Fruit fly (Drosophila melanogaster) whole organism, embryonic: ENCODE measurements around the gene Antdh.

Source experiments
- Adf1 ChIP-seq: fragments of 200-800 bp; sonication (Bioruptor generic); IDR thresholded peaks from 2 replicates; pipeline ENCODE4 v1.3.6; 2022; ENCODE audit warnings: missing biosample characterization, missing genetic modification characterization
- Asciz ChIP-seq: fragments of 200-800 bp; sonication (Bioruptor generic); optimal IDR thresholded peaks from 2 replicates; lab custom pipeline; 2017; ENCODE audit warnings: missing biosample characterization, mild to moderate bottlenecking, missing genetic modification characterization, missing genetic modification reagents
- CG10979 ChIP-seq: fragments of 200-800 bp; sonication (Bioruptor generic); optimal IDR thresholded peaks from 2 replicates; lab custom pipeline; 2018; ENCODE audit warnings: missing biosample characterization, mild to moderate bottlenecking, missing genetic modification characterization, moderate library complexity
- CG11456 ChIP-seq: fragments of 200-800 bp; sonication (Bioruptor generic); IDR thresholded peaks from 3 replicates; pipeline ENCODE4 v1.3.6; 2022; ENCODE audit warnings: missing biosample characterization, missing genetic modification characterization
- CG11696 ChIP-seq: fragments of 200-800 bp; sonication (Bioruptor generic); IDR thresholded peaks from 2 replicates; pipeline ENCODE4 v1.3.6; 2022; ENCODE audit warnings: missing biosample characterization, missing genetic modification characterization
- CG12391 ChIP-seq: fragments of 200-800 bp; sonication (Bioruptor generic); optimal IDR thresholded peaks from 3 replicates; lab custom pipeline; 2018; ENCODE audit warnings: missing biosample characterization, mild to moderate bottlenecking, missing genetic modification characterization, moderate library complexity
- CG15073 ChIP-seq: fragments of 200-800 bp; sonication (Bioruptor generic); optimal IDR thresholded peaks from 2 replicates; lab custom pipeline; 2016; ENCODE audit warnings: missing biosample characterization, missing genetic modification characterization
- CG15269 ChIP-seq: fragments of 200-800 bp; sonication (Bioruptor generic); optimal IDR thresholded peaks from 2 replicates; lab custom pipeline; 2018; ENCODE audit warnings: missing biosample characterization, mild to moderate bottlenecking, missing genetic modification characterization, moderate library complexity
- CG1529 ChIP-seq: fragments of 200-800 bp; sonication (Bioruptor generic); optimal IDR thresholded peaks from 3 replicates; lab custom pipeline; 2018; ENCODE audit warnings: missing biosample characterization, missing genetic modification characterization
- CG1603 ChIP-seq: fragments of 200-800 bp; sonication (Bioruptor generic); optimal IDR thresholded peaks from 2 replicates; lab custom pipeline; 2019; ENCODE audit warnings: missing biosample characterization, mild to moderate bottlenecking, missing genetic modification characterization, moderate library complexity
- CG17912 ChIP-seq: fragments of 200-800 bp; sonication (Bioruptor generic); optimal IDR thresholded peaks from 2 replicates; lab custom pipeline; 2018; ENCODE audit warnings: missing biosample characterization, mild to moderate bottlenecking, missing genetic modification characterization
- CG18011 ChIP-seq: fragments of 200-800 bp; sonication (Bioruptor generic); optimal IDR thresholded peaks from 2 replicates; lab custom pipeline; 2017; ENCODE audit warnings: missing biosample characterization, missing genetic modification characterization, mild to moderate bottlenecking, moderate library complexity, missing genotype
- CG1832 ChIP-seq: fragments of 200-800 bp; sonication (Bioruptor generic); optimal IDR thresholded peaks from 2 replicates; lab custom pipeline; 2017; ENCODE audit warnings: missing biosample characterization, mild to moderate bottlenecking, missing genetic modification characterization, inconsistent platforms
- CG2889 ChIP-seq: fragments of 200-800 bp; sonication (Bioruptor generic); IDR thresholded peaks from 3 replicates; pipeline ENCODE4 v1.3.6; 2022; ENCODE audit warnings: missing biosample characterization, missing genetic modification characterization
- CG30020 ChIP-seq: fragments of 200-800 bp; optimal IDR thresholded peaks from 2 replicates; lab custom pipeline; 2019; ENCODE audit warnings: missing biosample characterization, mild to moderate bottlenecking, missing genetic modification characterization, moderate library complexity
- CG3065 ChIP-seq: fragments of 200-800 bp; sonication (Bioruptor generic); optimal IDR thresholded peaks from 2 replicates; lab custom pipeline; 2016; ENCODE audit warnings: missing biosample characterization, missing genetic modification characterization
- CG4282 ChIP-seq: fragments of 200-800 bp; sonication (Bioruptor generic); optimal IDR thresholded peaks from 2 replicates; lab custom pipeline; 2016; ENCODE audit warnings: missing biosample characterization, missing genetic modification characterization
- CG4707 ChIP-seq: fragments of 200-800 bp; sonication (Bioruptor generic); optimal IDR thresholded peaks from 2 replicates; lab custom pipeline; 2018; ENCODE audit warnings: missing biosample characterization, mild to moderate bottlenecking, missing genetic modification characterization, moderate library complexity
- CG7357 ChIP-seq: fragments of 200-800 bp; sonication (Bioruptor generic); IDR thresholded peaks from 3 replicates; pipeline ENCODE4 v1.3.6; 2022; ENCODE audit warnings: missing biosample characterization, missing genetic modification characterization
- CG7786 ChIP-seq: fragments of 200-800 bp; sonication (Bioruptor generic); optimal IDR thresholded peaks from 2 replicates; lab custom pipeline; 2016; ENCODE audit warnings: missing biosample characterization, missing genetic modification characterization
- CG7963 ChIP-seq: fragments of 200-800 bp; sonication (Bioruptor generic); IDR thresholded peaks from 3 replicates; pipeline ENCODE4 v1.3.6; 2022; ENCODE audit warnings: missing biosample characterization, missing genetic modification characterization; ENCODE audit not compliant: partially characterized antibody
- CG9932 ChIP-seq: fragments of 200-800 bp; sonication (Bioruptor generic); IDR thresholded peaks from 2 replicates; pipeline ENCODE4 v1.3.6; 2022; ENCODE audit warnings: missing biosample characterization, missing genetic modification characterization
- Dll ChIP-seq: fragments of 200-800 bp; sonication (Bioruptor generic); IDR thresholded peaks from 4 replicates; pipeline ENCODE4 v1.3.6; 2022; ENCODE audit warnings: missing biosample characterization, missing genetic modification characterization; ENCODE audit not compliant: partially characterized antibody
- ERR ChIP-seq: fragments of 200-800 bp; sonication (Bioruptor generic); optimal IDR thresholded peaks from 2 replicates; lab custom pipeline; 2016; ENCODE audit warnings: missing biosample characterization, missing genetic modification characterization
- Hand ChIP-seq: fragments of 200-800 bp; sonication (Bioruptor generic); optimal IDR thresholded peaks from 2 replicates; lab custom pipeline; 2017; ENCODE audit warnings: mild to moderate bottlenecking, missing biosample characterization, missing genetic modification reagents, missing genetic modification characterization
- Lim3 ChIP-seq: fragments of 200-800 bp; sonication (Bioruptor generic); IDR thresholded peaks from 2 replicates; pipeline ENCODE4 v1.3.6; 2022; ENCODE audit warnings: missing biosample characterization, missing genetic modification characterization
- Lpt ChIP-seq: fragments of >200 bp; optimal IDR thresholded peaks from 2 replicates; lab custom pipeline; 2018; ENCODE audit warnings: missing biosample characterization, missing genetic modification characterization
- MESR4 ChIP-seq: fragments of 200-800 bp; sonication (Bioruptor generic); optimal IDR thresholded peaks from 2 replicates; lab custom pipeline; 2018; ENCODE audit warnings: missing biosample characterization, mild to moderate bottlenecking, missing genetic modification characterization, moderate library complexity
- Opbp ChIP-seq: fragments of 200-800 bp; sonication (Bioruptor generic); IDR thresholded peaks from 3 replicates; pipeline ENCODE4 v1.3.6; 2022; ENCODE audit warnings: missing biosample characterization, missing genetic modification characterization; ENCODE audit not compliant: partially characterized antibody
- Ravus ChIP-seq: fragments of 200-800 bp; sonication (Bioruptor generic); IDR thresholded peaks from 2 replicates; pipeline ENCODE4 v1.3.6; 2022; ENCODE audit warnings: missing biosample characterization, missing genetic modification characterization
- Rfx ChIP-seq: fragments of 200-800 bp; sonication (Bioruptor generic); IDR thresholded peaks from 2 replicates; pipeline ENCODE4 v1.3.6; 2022; ENCODE audit warnings: missing biosample characterization, missing genetic modification characterization
- Scr ChIP-seq: fragments of 200-800 bp; sonication (Bioruptor generic); IDR thresholded peaks from 2 replicates; pipeline ENCODE4 v1.3.6; 2022; ENCODE audit warnings: missing biosample characterization, missing genetic modification characterization; ENCODE audit not compliant: partially characterized antibody
- Taf1 ChIP-seq: fragments of 200-800 bp; sonication (Bioruptor generic); IDR thresholded peaks from 2 replicates; pipeline ENCODE4 v1.3.6; 2022; ENCODE audit warnings: missing biosample characterization, missing genetic modification characterization
- Tbp ChIP-seq: fragments of >200 bp; optimal IDR thresholded peaks from 2 replicates; lab custom pipeline; 2018; ENCODE audit warnings: missing biosample characterization, missing genetic modification characterization
- caup ChIP-seq: fragments of 200-800 bp; sonication (Bioruptor generic); optimal IDR thresholded peaks from 3 replicates; lab custom pipeline; 2017; ENCODE audit warnings: missing biosample characterization, mild to moderate bottlenecking, missing genetic modification characterization, moderate library complexity; ENCODE audit not compliant: severe bottlenecking
- danr ChIP-seq: fragments of 200-800 bp; sonication (Bioruptor generic); IDR thresholded peaks from 2 replicates; pipeline ENCODE4 v1.3.6; 2022; ENCODE audit warnings: missing biosample characterization, missing genetic modification characterization
- emc ChIP-seq: fragments of 200-800 bp; sonication (Bioruptor generic); optimal IDR thresholded peaks from 2 replicates; lab custom pipeline; 2016; ENCODE audit warnings: missing biosample characterization, missing genetic modification characterization
- gem ChIP-seq: fragments of 200-800 bp; sonication (Bioruptor generic); optimal IDR thresholded peaks from 2 replicates; lab custom pipeline; 2019; ENCODE audit warnings: missing biosample characterization, mild to moderate bottlenecking, missing genetic modification characterization, moderate library complexity
- hb ChIP-seq: fragments of 200-800 bp; sonication (Bioruptor generic); IDR thresholded peaks from 3 replicates; pipeline ENCODE4 v1.3.6; 2022; ENCODE audit warnings: missing biosample characterization, missing genetic modification characterization; ENCODE audit not compliant: partially characterized antibody
- lmd ChIP-seq: fragments of 200-800 bp; sonication (Bioruptor generic); IDR thresholded peaks from 2 replicates; pipeline ENCODE4 v1.3.6; 2022; ENCODE audit warnings: missing biosample characterization, missing genetic modification characterization
- maf-S ChIP-seq: fragments of 200-800 bp; sonication (Bioruptor generic); optimal IDR thresholded peaks from 2 replicates; lab custom pipeline; 2016; ENCODE audit warnings: missing biosample characterization, missing genetic modification characterization
- nerfin-1 ChIP-seq: fragments of 200-800 bp; sonication (Bioruptor generic); optimal IDR thresholded peaks from 3 replicates; lab custom pipeline; 2019; ENCODE audit warnings: missing biosample characterization, mild to moderate bottlenecking, missing genetic modification characterization, moderate library complexity
- nom ChIP-seq: fragments of 200-800 bp; sonication (Bioruptor generic); optimal IDR thresholded peaks from 2 replicates; lab custom pipeline; 2017; ENCODE audit warnings: missing biosample characterization, missing genetic modification characterization, mild to moderate bottlenecking, moderate library complexity, missing genetic modification reagents
- pum ChIP-seq: fragments of 200-800 bp; sonication (Bioruptor generic); optimal IDR thresholded peaks from 2 replicates; lab custom pipeline; 2016; ENCODE audit warnings: missing biosample characterization, missing genetic modification characterization
- sima ChIP-seq: fragments of 200-800 bp; sonication (Bioruptor generic); optimal IDR thresholded peaks from 2 replicates; lab custom pipeline; 2016; ENCODE audit warnings: missing biosample characterization, missing genetic modification characterization
- slbo ChIP-seq: fragments of 200-800 bp; sonication (Bioruptor generic); IDR thresholded peaks from 2 replicates; pipeline ENCODE4 v1.3.6; 2022; ENCODE audit warnings: missing biosample characterization, missing genetic modification characterization
- sob ChIP-seq: fragments of 200-800 bp; sonication (Bioruptor generic); IDR thresholded peaks from 2 replicates; pipeline ENCODE4 v1.3.6; 2022; ENCODE audit warnings: missing biosample characterization, missing genetic modification characterization
- stc ChIP-seq: fragments of 200-800 bp; sonication (Bioruptor generic); IDR thresholded peaks from 2 replicates; pipeline ENCODE4 v1.3.6; 2022; ENCODE audit warnings: missing biosample characterization, missing genetic modification characterization
- tin ChIP-seq: fragments of 200-800 bp; sonication (Bioruptor generic); optimal IDR thresholded peaks from 3 replicates; lab custom pipeline; 2016; ENCODE audit warnings: missing biosample characterization, missing genetic modification characterization
- twi ChIP-seq: fragments of 200-800 bp; optimal IDR thresholded peaks from 2 replicates; lab custom pipeline; 2019; ENCODE audit warnings: missing biosample characterization, mild to moderate bottlenecking, missing genetic modification characterization, moderate library complexity

Antdh gene

dm6 chrX:11148272-11148835 is 20.5 kb downstream of the Antdh start, which contains the start of gene Ran (continued):
- TF ChIP-seq CG4707 (GFP tag; lab: Kevin White, UChicago), result no peak
- no peak for TF ChIP-seq Dll (GFP tag; lab: Robert Waterston, UW)
- TF ChIP-seq Lim3 (GFP tag; lab: Robert Waterston, UW), result no peak
- peak; percentile 41; the same call in 1 of the 3 replicates for TF ChIP-seq Opbp
- no peak for TF ChIP-seq Asciz (GFP tag; lab: Kevin White, UChicago)
- peak; percentile 49 for TF ChIP-seq slbo (GFP tag; lab: Robert Waterston, UW)
- no peak for TF ChIP-seq CG17912 (GFP tag; lab: Kevin White, UChicago)
- TF ChIP-seq CG1529 (GFP tag; lab: Kevin White, UChicago), result no peak
- no peak for TF ChIP-seq nerfin-1 (tag; lab: Kevin White, UChicago)
- TF ChIP-seq CG9932 (GFP tag; lab: Robert Waterston, UW), result peak; percentile 66
- no peak for TF ChIP-seq Hand (GFP tag; lab: Kevin White, UChicago)
- no peak for TF ChIP-seq stc
- TF ChIP-seq tin (GFP tag; lab: Kevin White, UChicago), result no peak
- peak; percentile 89 for TF ChIP-seq CG1603
- peak; percentile 18 for TF ChIP-seq gem (tag; lab: Kevin White, UChicago)
- no peak for TF ChIP-seq CG1832 (GFP tag; lab: Kevin White, UChicago)
- no peak for TF ChIP-seq CG15269 (tag; lab: Kevin White, UChicago)
- no peak for TF ChIP-seq caup (GFP tag; lab: Kevin White, UChicago)
- TF ChIP-seq CG4282, result no peak
- TF ChIP-seq pum (GFP tag; lab: Kevin White, UChicago), result no peak
- no peak for TF ChIP-seq Lpt (GFP tag; lab: Kevin White, UChicago)
- TF ChIP-seq CG10979 (tag; lab: Kevin White, UChicago), result no peak
- no peak for TF ChIP-seq CG11456
- TF ChIP-seq Ravus (GFP tag; lab: Robert Waterston, UW), result no peak
- TF ChIP-seq Tbp (GFP tag; lab: Kevin White, UChicago), result no peak
- TF ChIP-seq CG11696 (GFP tag; lab: Robert Waterston, UW), result no peak
- no peak for TF ChIP-seq Taf1 (GFP tag; lab: Robert Waterston, UW)
- no peak for TF ChIP-seq CG2889 (GFP tag; lab: Robert Waterston, UW)
- peak; percentile 43 for TF ChIP-seq sob (GFP tag; lab: Robert Waterston, UW)
- TF ChIP-seq maf-S (GFP tag; lab: Kevin White, UChicago), result no peak
- TF ChIP-seq MESR4 (GFP tag; lab: Kevin White, UChicago), result peak; percentile 55
- no peak for TF ChIP-seq nom (GFP tag; lab: Kevin White, UChicago)
- no peak for TF ChIP-seq CG7786 (GFP tag; lab: Kevin White, UChicago)
- TF ChIP-seq Rfx (GFP tag; lab: Robert Waterston, UW), result peak; percentile 57
- no peak for TF ChIP-seq sima (GFP tag; lab: Kevin White, UChicago)
- no peak for TF ChIP-seq ERR (GFP tag; lab: Kevin White, UChicago)
- peak; percentile 95 for TF ChIP-seq CG30020
- no peak for TF ChIP-seq hb (GFP tag; lab: Robert Waterston, UW)
- TF ChIP-seq CG15073, result no peak
- TF ChIP-seq emc (GFP tag; lab: Kevin White, UChicago), result no peak
- TF ChIP-seq Scr (GFP tag; lab: Robert Waterston, UW), result peak; percentile 43
- no peak for TF ChIP-seq CG3065
- TF ChIP-seq Adf1, result no peak
- no peak for TF ChIP-seq twi (tag; lab: Kevin White, UChicago)
- TF ChIP-seq CG18011, result no peak
- TF ChIP-seq CG7963, result 0 out of 3 replicates have a peak, but pooled peaks have one; percentile 42
- TF ChIP-seq lmd, result peak; percentile 21; the same call in 1 of the 2 replicates
- TF ChIP-seq danr (GFP tag; lab: Robert Waterston, UW), result no peak
- peak; percentile 95 for TF ChIP-seq CG7357 (GFP tag; lab: Robert Waterston, UW)
- TF ChIP-seq CG12391, result peak; percentile 25
